Fruit fly (Drosophila melanogaster): ENCODE measurements around the gene Axn.

Gene Axn

dm6 chr3R:30046029-30047001, 23.7 kb downstream of the Axn start, which contains the start of the genes RpL32 and CG7943 (continued):
- TF ChIP-seq stwl (tag; optimal IDR thresholded peaks at IDR 0.05) (peak; percentile 79), CG10209 (GFP tag; optimal IDR thresholded peaks at IDR 0.05) (peak; percentile 90), CoRest (tag; optimal IDR thresholded peaks at IDR 0.05) (peak; percentile 85)

dm6 chr3R:30050448-30050847, 27.8 kb downstream of the Axn start:
- TF ChIP-seq sd (tag; optimal IDR thresholded peaks at IDR 0.05): peak; percentile 67
- no peak for TF ChIP-seq ase (GFP tag; IDR thresholded peaks at IDR 0.05)
- TF ChIP-seq Sry-δ (GFP tag; optimal IDR thresholded peaks at IDR 0.05): no peak
- TF ChIP-seq Hr39 (optimal IDR thresholded peaks at IDR 0.05): no peak
- TF ChIP-seq Bgb (GFP tag; IDR thresholded peaks at IDR 0.05; ENCODE audit: partially characterized antibody): no peak
- no peak for TF ChIP-seq shn (GFP tag; optimal IDR thresholded peaks at IDR 0.05)
- TF ChIP-seq CG8765 (GFP tag; IDR thresholded peaks at IDR 0.05): no peak
- no peak for TF ChIP-seq CG9797 (GFP tag; optimal IDR thresholded peaks at IDR 0.05)
- no peak for TF ChIP-seq H2.0 (GFP tag; IDR thresholded peaks at IDR 0.05)
- TF ChIP-seq CG17612 (GFP tag; IDR thresholded peaks at IDR 0.05): peak; percentile 42; the same call in 1 of the 2 replicates
- TF ChIP-seq mirr (GFP tag; optimal IDR thresholded peaks at IDR 0.05): no peak
- no peak for TF ChIP-seq CG34376 (GFP tag; optimal IDR thresholded peaks at IDR 0.05)
- TF ChIP-seq nmo (GFP tag; optimal IDR thresholded peaks at IDR 0.05): no peak
- TF ChIP-seq slp2 (GFP tag; optimal IDR thresholded peaks at IDR 0.05): no peak
- no peak for TF ChIP-seq sc (optimal IDR thresholded peaks at IDR 0.05)
- no peak for TF ChIP-seq sc (GFP tag; optimal IDR thresholded peaks at IDR 0.05)
- TF ChIP-seq CG17802 (tag; optimal IDR thresholded peaks at IDR 0.05): no peak
- TF ChIP-seq bowl (GFP tag; IDR thresholded peaks at IDR 0.05): no peak
- TF ChIP-seq Dip3 (GFP tag; optimal IDR thresholded peaks at IDR 0.05): no peak
- 0 out of 2 replicates have a peak, but pooled peaks have one; percentile 15 for TF ChIP-seq Rfx (GFP tag; IDR thresholded peaks at IDR 0.05)
- no peak for TF ChIP-seq CG8290 (GFP tag; optimal IDR thresholded peaks at IDR 0.05)
- peak in 1 of 2 experiments; percentile 26 for TF ChIP-seq CG8290 (tag; optimal IDR thresholded peaks at IDR 0.05)
- TF ChIP-seq bab2 (GFP tag; optimal IDR thresholded peaks at IDR 0.05): no peak
- no peak for TF ChIP-seq CG11247 (GFP tag; IDR thresholded peaks at IDR 0.05)
- TF ChIP-seq cas (GFP tag; IDR thresholded peaks at IDR 0.05): no peak
- peak; percentile 30; the same call in 2 of the 3 replicates for TF ChIP-seq row (GFP tag; IDR thresholded peaks at IDR 0.05)
- TF ChIP-seq kni (GFP tag; optimal IDR thresholded peaks at IDR 0.05): no peak
- no peak for TF ChIP-seq CG15011 (GFP tag; optimal IDR thresholded peaks at IDR 0.05)
- TF ChIP-seq Dfd (GFP tag; optimal IDR thresholded peaks at IDR 0.05): no peak
- TF ChIP-seq vfl (GFP tag; optimal IDR thresholded peaks at IDR 0.05): no peak
- TF ChIP-seq unpg (GFP tag; optimal IDR thresholded peaks at IDR 0.05): no peak
- TF ChIP-seq yki (optimal IDR thresholded peaks at IDR 0.05): no peak
- no peak for TF ChIP-seq BtbVII (GFP tag; optimal IDR thresholded peaks at IDR 0.05)
- no peak for TF ChIP-seq PHDP (tag; optimal IDR thresholded peaks at IDR 0.05)
- TF ChIP-seq Ets97D (GFP tag; optimal IDR thresholded peaks at IDR 0.05): no peak
- TF ChIP-seq CG4328 (GFP tag; optimal IDR thresholded peaks at IDR 0.05): no peak
- no peak for TF ChIP-seq toy (GFP tag; IDR thresholded peaks at IDR 0.05)
- TF ChIP-seq Vsx1 (GFP tag; optimal IDR thresholded peaks at IDR 0.05): no peak
- TF ChIP-seq knrl (GFP tag; IDR thresholded peaks at IDR 0.05; ENCODE audit: partially characterized antibody): no peak
- no peak for TF ChIP-seq NFAT (GFP tag; IDR thresholded peaks at IDR 0.05)
- TF ChIP-seq inv (GFP tag; IDR thresholded peaks at IDR 0.05; ENCODE audit: partially characterized antibody): no peak
- TF ChIP-seq Med (GFP tag): peak; percentile 53
- TF ChIP-seq Hmx (GFP tag; optimal IDR thresholded peaks at IDR 0.05): no peak
- TF ChIP-seq Opbp (GFP tag; IDR thresholded peaks at IDR 0.05; ENCODE audit: partially characterized antibody): no peak
- TF ChIP-seq CG12659 (GFP tag; optimal IDR thresholded peaks at IDR 0.05): no peak

All from whole organism, embryonic.